Worm (Caenorhabditis elegans) whole organism, L1 larva: ENCODE measurements around the gene Y43F8B.7.

Experiments used
- elt-3 ChIP-seq, 6 experiments: fragments of 150-350 bp in 1 of 6; sonication (generic microtip); optimal IDR thresholded peaks; 2 replicates each; lab custom pipeline; 2017 to 2018; ENCODE audit warnings: missing biosample characterization in 6 of 6, missing genetic modification characterization in 6 of 6, inconsistent platforms in 1 of 6
- nhr-11 ChIP-seq: fragments of 150-350 bp; optimal IDR thresholded peaks from 2 replicates; lab custom pipeline; 2014; ENCODE audit warnings: missing biosample characterization, missing genetic modification characterization

DNA sequence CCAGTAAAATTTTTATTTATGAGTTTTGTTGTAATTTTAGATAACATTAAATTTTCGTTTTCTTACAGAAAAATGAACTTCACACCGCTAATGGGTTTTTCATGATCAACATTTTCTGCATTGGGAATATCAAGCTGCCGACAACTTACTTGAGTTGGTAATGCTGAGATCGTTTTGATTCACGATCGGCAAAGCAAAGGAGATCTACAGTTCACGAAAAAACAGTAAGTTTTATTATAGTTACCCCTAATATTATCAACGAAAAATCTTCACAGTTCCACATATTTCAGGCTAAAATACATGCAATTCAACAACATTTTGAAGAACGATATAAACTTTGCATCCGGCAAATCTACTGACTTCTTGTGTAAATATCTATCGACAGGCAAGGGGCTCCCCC is 8.0 kb upstream of the Y43F8B.7 start, which contains the start of gene Y43F8B.22:
- TF ChIP-seq elt-3 (tag; optimal IDR thresholded peaks at IDR 0.05; lab: Kevin White, UChicago): no peak
- no peak for TF ChIP-seq nhr-11 (tag; lab: Kevin White, UChicago)
